Fruit fly (Drosophila melanogaster) whole organism, embryonic: ENCODE measurements around the gene bsk.

ENCODE experiments used
- Antp ChIP-seq: fragments of 200-800 bp; sonication (Bioruptor generic); optimal IDR thresholded peaks from 3 replicates; lab custom pipeline; 2016; ENCODE audit warnings: missing biosample characterization, missing genetic modification characterization
- CG10321 ChIP-seq: fragments of 200-800 bp; sonication (Bioruptor generic); IDR thresholded peaks from 2 replicates; pipeline ENCODE4 v1.3.6; 2022; ENCODE audit warnings: missing biosample characterization, missing genetic modification characterization
- CG10366 ChIP-seq: fragments of 200-800 bp; sonication (Bioruptor generic); IDR thresholded peaks from 2 replicates; pipeline ENCODE4 v1.3.6; 2022; ENCODE audit warnings: missing biosample characterization, missing genetic modification characterization
- CG11723 ChIP-seq: fragments of 200-800 bp; sonication (Bioruptor generic); optimal IDR thresholded peaks from 2 replicates; lab custom pipeline; 2017; ENCODE audit warnings: missing biosample characterization, mild to moderate bottlenecking, missing genetic modification characterization
- CG14860 ChIP-seq: fragments of 200-800 bp; sonication (Bioruptor generic); IDR thresholded peaks from 3 replicates; pipeline ENCODE4 v1.3.6; 2022; ENCODE audit warnings: missing biosample characterization, missing genetic modification characterization; ENCODE audit not compliant: partially characterized antibody
- CG16863 ChIP-seq: fragments of 200-800 bp; sonication (Bioruptor generic); optimal IDR thresholded peaks from 3 replicates; lab custom pipeline; 2016; ENCODE audit warnings: missing biosample characterization, missing genetic modification characterization
- CG18262 ChIP-seq: fragments of 200-800 bp; optimal IDR thresholded peaks from 3 replicates; lab custom pipeline; 2019; ENCODE audit warnings: missing biosample characterization, mild to moderate bottlenecking, missing genetic modification characterization, moderate library complexity
- CG31388 ChIP-seq: fragments of 200-800 bp; sonication (Bioruptor generic); optimal IDR thresholded peaks from 2 replicates; lab custom pipeline; 2016; ENCODE audit warnings: missing biosample characterization, missing genetic modification characterization
- CG32767 ChIP-seq: fragments of 200-800 bp; sonication (Bioruptor generic); IDR thresholded peaks from 2 replicates; pipeline ENCODE4 v1.3.6; 2022; ENCODE audit warnings: missing biosample characterization, missing genetic modification characterization
- CG6854 ChIP-seq: fragments of 200-800 bp; sonication (Bioruptor generic); optimal IDR thresholded peaks from 3 replicates; lab custom pipeline; 2017; ENCODE audit warnings: missing biosample characterization, mild to moderate bottlenecking, missing genetic modification characterization
- CG7745 ChIP-seq: fragments of 200-800 bp; sonication (Bioruptor generic); optimal IDR thresholded peaks from 2 replicates; lab custom pipeline; 2018; ENCODE audit warnings: missing biosample characterization, mild to moderate bottlenecking, missing genetic modification characterization, moderate library complexity
- CG8388 ChIP-seq: fragments of 200-800 bp; sonication (Bioruptor generic); optimal IDR thresholded peaks from 2 replicates; lab custom pipeline; 2019; ENCODE audit warnings: missing biosample characterization, mild to moderate bottlenecking, missing genetic modification characterization, moderate library complexity
- CG9437 ChIP-seq: fragments of 200-800 bp; sonication (Bioruptor generic); optimal IDR thresholded peaks from 2 replicates; lab custom pipeline; 2018; ENCODE audit warnings: missing biosample characterization, mild to moderate bottlenecking, missing genetic modification characterization
- CG9609 ChIP-seq: fragments of 200-800 bp; sonication (Bioruptor generic); optimal IDR thresholded peaks from 3 replicates; lab custom pipeline; 2016; ENCODE audit warnings: missing biosample characterization, missing genetic modification characterization
- Dip2 ChIP-seq: fragments of 200-800 bp; sonication (Bioruptor generic); IDR thresholded peaks from 2 replicates; pipeline ENCODE4 v1.3.6; 2022; ENCODE audit warnings: missing biosample characterization, missing genetic modification characterization
- Dip3 ChIP-seq: fragments of 200-800 bp; sonication (Bioruptor generic); optimal IDR thresholded peaks from 3 replicates; lab custom pipeline; 2016; ENCODE audit warnings: missing biosample characterization, missing genetic modification characterization
- Ets65A ChIP-seq: fragments of 200-800 bp; sonication (Bioruptor generic); peaks from one replicate; lab custom pipeline; 2016; ENCODE audit warnings: missing biosample characterization, missing genetic modification characterization
- HLH54F ChIP-seq: fragments of 200-800 bp; sonication (Bioruptor generic); optimal IDR thresholded peaks from 3 replicates; lab custom pipeline; 2016; ENCODE audit warnings: missing biosample characterization, missing genetic modification characterization
- Hr51 ChIP-seq, 2 experiments: fragments of 200-800 bp; sonication (Bioruptor generic); optimal IDR thresholded peaks; 2 replicates in 1 of 2; 3 replicates in 1 of 2; lab custom pipeline; 2016 to 2018; ENCODE audit warnings: missing biosample characterization in 2 of 2, missing genetic modification characterization in 2 of 2, mild to moderate bottlenecking in 1 of 2, moderate library complexity in 1 of 2
- Kr ChIP-seq: fragments of 200-800 bp; sonication (Bioruptor generic); optimal IDR thresholded peaks from 2 replicates; lab custom pipeline; 2017; ENCODE audit warnings: missing biosample characterization, mild to moderate bottlenecking, missing genetic modification characterization
- Lim3 ChIP-seq: fragments of 200-800 bp; sonication (Bioruptor generic); IDR thresholded peaks from 2 replicates; pipeline ENCODE4 v1.3.6; 2022; ENCODE audit warnings: missing biosample characterization, missing genetic modification characterization
- Lpt ChIP-seq: fragments of >200 bp; optimal IDR thresholded peaks from 2 replicates; lab custom pipeline; 2018; ENCODE audit warnings: missing biosample characterization, missing genetic modification characterization
- NC2α ChIP-seq: fragments of 200-800 bp; sonication (Bioruptor generic); optimal IDR thresholded peaks from 2 replicates; lab custom pipeline; 2016; ENCODE audit warnings: missing biosample characterization, missing genetic modification characterization
- Nf-YA ChIP-seq: fragments of 200-800 bp; sonication (Bioruptor generic); IDR thresholded peaks from 2 replicates; pipeline ENCODE4 v1.3.6; 2022; ENCODE audit warnings: missing biosample characterization, missing genetic modification characterization
- Nf-YB ChIP-seq: fragments of 200-800 bp; sonication (Bioruptor generic); optimal IDR thresholded peaks from 3 replicates; lab custom pipeline; 2019; ENCODE audit warnings: missing biosample characterization, mild to moderate bottlenecking, missing genetic modification characterization, moderate library complexity
- Scr ChIP-seq: fragments of 200-800 bp; sonication (Bioruptor generic); IDR thresholded peaks from 2 replicates; pipeline ENCODE4 v1.3.6; 2022; ENCODE audit warnings: missing biosample characterization, missing genetic modification characterization; ENCODE audit not compliant: partially characterized antibody
- ap ChIP-seq: fragments of 200-800 bp; sonication (Bioruptor generic); IDR thresholded peaks from 2 replicates; pipeline ENCODE4 v1.3.6; 2022; ENCODE audit warnings: missing biosample characterization, missing genetic modification characterization
- ase ChIP-seq: fragments of 200-800 bp; sonication (Bioruptor generic); IDR thresholded peaks from 3 replicates; pipeline ENCODE4 v1.3.6; 2022; ENCODE audit warnings: missing biosample characterization, missing genetic modification characterization
- bigmax ChIP-seq: fragments of 200-800 bp; sonication (Bioruptor generic); optimal IDR thresholded peaks from 2 replicates; lab custom pipeline; 2018; ENCODE audit warnings: missing biosample characterization, mild to moderate bottlenecking, missing genetic modification characterization
- br ChIP-seq: fragments of >200 bp; optimal IDR thresholded peaks from 2 replicates; lab custom pipeline; 2017
- chif ChIP-seq, 2 experiments: fragments of 200-800 bp; sonication (Bioruptor generic); optimal IDR thresholded peaks; 3 replicates each; lab custom pipeline; 2016; ENCODE audit warnings: missing biosample characterization in 2 of 2, missing genetic modification characterization in 2 of 2
- dmrt99B ChIP-seq: fragments of 200-800 bp; sonication (Bioruptor generic); optimal IDR thresholded peaks from 2 replicates; lab custom pipeline; 2018; ENCODE audit warnings: missing biosample characterization, mild to moderate bottlenecking, missing genetic modification characterization, moderate library complexity
- dpn ChIP-seq, 2 experiments: fragments of 200-800 bp; sonication (Bioruptor generic); optimal IDR thresholded peaks; 3 replicates each; lab custom pipeline; 2016; ENCODE audit warnings: missing biosample characterization in 2 of 2, missing genetic modification characterization in 2 of 2
- eve ChIP-seq, 2 experiments: fragments of >200 bp; optimal IDR thresholded peaks; 2 replicates each; lab custom pipeline; 2017; ENCODE audit warnings: missing biosample characterization in 2 of 2, missing genetic modification characterization in 2 of 2
- eyg ChIP-seq: fragments of 200-800 bp; sonication (Bioruptor generic); optimal IDR thresholded peaks from 3 replicates; lab custom pipeline; 2016; ENCODE audit warnings: missing biosample characterization, missing genetic modification characterization
- fd102C ChIP-seq: fragments of 200-800 bp; sonication (Bioruptor generic); optimal IDR thresholded peaks from 2 replicates; lab custom pipeline; 2018; ENCODE audit warnings: missing biosample characterization, mild to moderate bottlenecking, missing genetic modification characterization, moderate library complexity
- fd96Cb ChIP-seq: fragments of 200-800 bp; sonication (Bioruptor generic); optimal IDR thresholded peaks from 2 replicates; lab custom pipeline; 2018; ENCODE audit warnings: missing biosample characterization, mild to moderate bottlenecking, missing genetic modification characterization, moderate library complexity
- hbn ChIP-seq: fragments of 200-800 bp; sonication (Bioruptor generic); IDR thresholded peaks from 2 replicates; pipeline ENCODE4 v1.3.6; 2022; ENCODE audit warnings: missing biosample characterization, missing genetic modification characterization; ENCODE audit not compliant: partially characterized antibody
- kni ChIP-seq: fragments of 200-800 bp; sonication (Bioruptor generic); optimal IDR thresholded peaks from 3 replicates; lab custom pipeline; 2017; ENCODE audit warnings: mild to moderate bottlenecking, missing biosample characterization, missing genetic modification reagents, missing genetic modification characterization
- knrl ChIP-seq: fragments of 200-800 bp; sonication (Bioruptor generic); IDR thresholded peaks from 3 replicates; pipeline ENCODE4 v1.3.6; 2022; ENCODE audit warnings: missing biosample characterization, missing genetic modification characterization; ENCODE audit not compliant: partially characterized antibody
- nom ChIP-seq: fragments of 200-800 bp; sonication (Bioruptor generic); optimal IDR thresholded peaks from 2 replicates; lab custom pipeline; 2017; ENCODE audit warnings: missing biosample characterization, missing genetic modification characterization, mild to moderate bottlenecking, moderate library complexity, missing genetic modification reagents
- odd ChIP-seq: fragments of 200-800 bp; sonication (Bioruptor generic); optimal IDR thresholded peaks from 2 replicates; lab custom pipeline; 2017; ENCODE audit warnings: missing biosample characterization, mild to moderate bottlenecking, missing genetic modification characterization
- pfk ChIP-seq: fragments of 200-800 bp; sonication (Bioruptor generic); optimal IDR thresholded peaks from 2 replicates; lab custom pipeline; 2018; ENCODE audit warnings: missing biosample characterization, mild to moderate bottlenecking, missing genetic modification characterization, moderate library complexity
- pnt ChIP-seq: fragments of 200-800 bp; sonication (Bioruptor generic); optimal IDR thresholded peaks from 3 replicates; lab custom pipeline; 2016; ENCODE audit warnings: missing biosample characterization, missing genetic modification characterization
- rib ChIP-seq: fragments of 200-800 bp; sonication (Bioruptor generic); IDR thresholded peaks from 2 replicates; pipeline ENCODE4 v1.3.6; 2022; ENCODE audit warnings: missing biosample characterization, missing genetic modification characterization
- stc ChIP-seq: fragments of 200-800 bp; sonication (Bioruptor generic); IDR thresholded peaks from 2 replicates; pipeline ENCODE4 v1.3.6; 2022; ENCODE audit warnings: missing biosample characterization, missing genetic modification characterization
- stwl ChIP-seq: fragments of 200-800 bp; sonication (Bioruptor generic); optimal IDR thresholded peaks from 3 replicates; lab custom pipeline; 2018; ENCODE audit warnings: missing biosample characterization, mild to moderate bottlenecking, missing genetic modification characterization, moderate library complexity
- trh ChIP-seq: fragments of 200-800 bp; sonication (Bioruptor generic); optimal IDR thresholded peaks from 2 replicates; lab custom pipeline; 2016; ENCODE audit warnings: missing biosample characterization, missing genetic modification characterization
- twi ChIP-seq: fragments of 200-800 bp; optimal IDR thresholded peaks from 2 replicates; lab custom pipeline; 2019; ENCODE audit warnings: missing biosample characterization, mild to moderate bottlenecking, missing genetic modification characterization, moderate library complexity
- z ChIP-seq: fragments of 200-800 bp; sonication (Bioruptor generic); IDR thresholded peaks from 3 replicates; pipeline ENCODE4 v1.3.6; 2022; ENCODE audit warnings: missing biosample characterization, missing genetic modification characterization

Gene bsk

dm6 chr2L:10220501-10221386 lies 29.6 kb downstream of the bsk start, which contains the start of the genes Npc1a and Prosalpha6 (continued):
- TF ChIP-seq stwl, result peak; percentile 34
- TF ChIP-seq HLH54F, result peak; percentile 5
- TF ChIP-seq Nf-YB (GFP tag; lab: Kevin White, UChicago), result no peak
- peak; percentile 1 for TF ChIP-seq fd96Cb
- TF ChIP-seq eve (GFP tag; optimal IDR thresholded peaks at IDR 0.05; lab: Kevin White, UChicago), result no peak
- no peak for TF ChIP-seq pnt (GFP tag; lab: Kevin White, UChicago)
- peak; percentile 74 for TF ChIP-seq knrl
- TF ChIP-seq ap, result no peak
- no peak for TF ChIP-seq trh
- TF ChIP-seq nom, result no peak
- TF ChIP-seq z, result no peak
- TF ChIP-seq fd102C (GFP tag; lab: Kevin White, UChicago), result no peak
- no peak for TF ChIP-seq CG10321 (GFP tag; lab: Robert Waterston, UW)
- no peak for TF ChIP-seq dpn (GFP tag; optimal IDR thresholded peaks at IDR 0.05; lab: Kevin White, UChicago)
- peak; percentile 69 for TF ChIP-seq Scr
- no peak for TF ChIP-seq stc (GFP tag; lab: Robert Waterston, UW)
- no peak for TF ChIP-seq Dip3 (GFP tag; lab: Kevin White, UChicago)
- no peak for TF ChIP-seq CG16863
- peak; percentile 25 for TF ChIP-seq NC2α (GFP tag; lab: Kevin White, UChicago)
- TF ChIP-seq CG31388 (GFP tag; lab: Kevin White, UChicago), result no peak
- no peak for TF ChIP-seq CG9609 (GFP tag; lab: Kevin White, UChicago)
- TF ChIP-seq CG32767 (GFP tag; lab: Robert Waterston, UW), result no peak
- TF ChIP-seq Lpt (GFP tag; lab: Kevin White, UChicago), result no peak
- TF ChIP-seq hbn (GFP tag; lab: Robert Waterston, UW), result peak; percentile 54
- TF ChIP-seq CG18262 (tag; lab: Kevin White, UChicago), result peak; percentile 32
- no peak for TF ChIP-seq Hr51 (GFP tag; optimal IDR thresholded peaks at IDR 0.05; lab: Kevin White, UChicago)
- no peak for TF ChIP-seq Kr
- TF ChIP-seq dmrt99B (tag; lab: Kevin White, UChicago), result no peak
- no peak for TF ChIP-seq CG7745 (tag; lab: Kevin White, UChicago)
- no peak for TF ChIP-seq chif (GFP tag; optimal IDR thresholded peaks at IDR 0.05; lab: Kevin White, UChicago)
- peak; percentile 94 for TF ChIP-seq CG11723 (GFP tag; lab: Kevin White, UChicago)
- peak; percentile 72 for TF ChIP-seq CG9437 (GFP tag; lab: Kevin White, UChicago)
- no peak for TF ChIP-seq CG8388 (GFP tag; lab: Kevin White, UChicago)
- no peak for TF ChIP-seq Dip2 (GFP tag; lab: Robert Waterston, UW)
- no peak for TF ChIP-seq CG10366 (GFP tag; lab: Robert Waterston, UW)
- no peak for TF ChIP-seq Nf-YA (GFP tag; lab: Robert Waterston, UW)
- no peak for TF ChIP-seq Lim3
- peak; percentile 50; the same call in 1 of the 3 replicates for TF ChIP-seq CG14860 (GFP tag; lab: Robert Waterston, UW)
- no peak for TF ChIP-seq eyg
- TF ChIP-seq odd (GFP tag; lab: Kevin White, UChicago), result no peak
- TF ChIP-seq br, result no peak
- no peak for TF ChIP-seq twi (tag; lab: Kevin White, UChicago)
- TF ChIP-seq pfk (GFP tag; lab: Kevin White, UChicago), result peak; percentile 95
- TF ChIP-seq ase (GFP tag; lab: Robert Waterston, UW), result no peak
- TF ChIP-seq bigmax (GFP tag; lab: Kevin White, UChicago), result no peak
- no peak for TF ChIP-seq Antp (GFP tag; lab: Kevin White, UChicago)
- TF ChIP-seq rib, result no peak
- no peak for TF ChIP-seq CG6854 (GFP tag; lab: Kevin White, UChicago)
- TF ChIP-seq Ets65A, result peak; percentile 92
- no peak for TF ChIP-seq kni
